Worm (Caenorhabditis elegans) whole organism, L1 larva: Measurements from ENCODE around the gene fbxa-94.
A peak's percentile ranks its signal among the peaks of the same experiment; 100 is the strongest.
"Not testable (repeated sequence)": the region's sequence is repeated elsewhere in the genome, so short reads cannot be mapped to it uniquely, and the experiment has no call there.

Source experiments
- C16A3.4 ChIP-seq: fragments of 150-350 bp; optimal IDR thresholded peaks from 2 replicates; lab custom pipeline; 2014; ENCODE audit warnings: missing biosample characterization, missing genetic modification characterization
- C34B4.2 ChIP-seq: sonication (generic microtip); optimal IDR thresholded peaks from 2 replicates; lab custom pipeline; 2017; ENCODE audit warnings: mild to moderate bottlenecking, missing genetic modification characterization, missing compliant biosample characterization
- F16B12.6 ChIP-seq: fragments of 150-350 bp; optimal IDR thresholded peaks from 2 replicates; lab custom pipeline; 2014; ENCODE audit warnings: missing biosample characterization, missing genetic modification characterization
- ceh-63 ChIP-seq: fragments of 200-800 bp; sonication (Bioruptor generic); optimal IDR thresholded peaks from 2 replicates; lab custom pipeline; 2018; ENCODE audit warnings: mild to moderate bottlenecking, missing genetic modification characterization, missing compliant biosample characterization
- ceh-8 ChIP-seq: fragments of 200-800 bp; sonication (Bioruptor generic); optimal IDR thresholded peaks from 2 replicates; lab custom pipeline; 2018; ENCODE audit warnings: mild to moderate bottlenecking, missing genetic modification characterization, moderate library complexity, missing compliant biosample characterization
- ceh-82 ChIP-seq, 3 experiments: fragments of 150-350 bp in 1 of 3; sonication (generic microtip) in 2 of 3; optimal IDR thresholded peaks; 2 replicates each; lab custom pipeline; 2014 to 2017; ENCODE audit warnings: missing biosample characterization in 3 of 3, missing genetic modification characterization in 3 of 3
- ceh-90 ChIP-seq: sonication (generic microtip); optimal IDR thresholded peaks from 2 replicates; lab custom pipeline; 2016; ENCODE audit warnings: missing genetic modification characterization, missing compliant biosample characterization
- dpl-1 ChIP-seq, 3 experiments: fragments of 150-350 bp in 2 of 3; sonication (generic microtip) in 1 of 3; optimal IDR thresholded peaks; 2 replicates each; lab custom pipeline; 2014 to 2017; ENCODE audit warnings: missing biosample characterization in 3 of 3, missing genetic modification characterization in 3 of 3, missing genetic modification reagents in 3 of 3
- dsc-1 ChIP-seq: sonication (generic microtip); optimal IDR thresholded peaks from 2 replicates; lab custom pipeline; 2016; ENCODE audit warnings: mild to moderate bottlenecking, missing genetic modification characterization, missing compliant biosample characterization
- efl-1 ChIP-seq, 4 experiments: fragments of 150-350 bp; optimal IDR thresholded peaks in 3 of 4; peaks in 1 of 4; 1 replicate in 1 of 4; 2 replicates in 3 of 4; lab custom pipeline; 2014; ENCODE audit warnings: missing biosample characterization in 2 of 4, missing genetic modification characterization in 2 of 4, missing genetic modification reagents in 2 of 4
- egl-13 ChIP-seq: sonication (generic microtip); optimal IDR thresholded peaks from 2 replicates; lab custom pipeline; 2016; ENCODE audit warnings: missing genotype, missing genetic modification reagents, missing genetic modification characterization, missing compliant biosample characterization
- ets-5 ChIP-seq: fragments of 200-800 bp; sonication (Bioruptor generic); IDR thresholded peaks from 2 replicates; pipeline ENCODE4 v1.3.6; 2022; ENCODE audit warnings: missing genetic modification characterization, missing compliant biosample characterization
- fkh-4 ChIP-seq: sonication (generic microtip); optimal IDR thresholded peaks from 2 replicates; lab custom pipeline; 2016; ENCODE audit warnings: missing compliant biosample characterization, missing genetic modification characterization, borderline replicate concordance
- grh-1 ChIP-seq: fragments of 200-800 bp; sonication (Bioruptor generic); IDR thresholded peaks from 2 replicates; pipeline ENCODE4 v1.3.6; 2022; ENCODE audit warnings: missing genetic modification reagents, missing genetic modification characterization, missing compliant biosample characterization
- lin-14 ChIP-seq: fragments of 200-800 bp; sonication (Bioruptor generic); optimal IDR thresholded peaks from 2 replicates; lab custom pipeline; 2018; ENCODE audit warnings: mild to moderate bottlenecking, missing genetic modification characterization, moderate library complexity, missing compliant biosample characterization
- lin-15B ChIP-seq: fragments of 150-350 bp; sonication (generic microtip); optimal IDR thresholded peaks from 3 replicates; lab custom pipeline; 2014; ENCODE audit warnings: missing biosample characterization, missing genetic modification characterization
- lsy-2 ChIP-seq, 2 experiments: fragments of 150-350 bp; optimal IDR thresholded peaks; 2 replicates each; lab custom pipeline; 2014; ENCODE audit warnings: missing biosample characterization in 2 of 2, missing genetic modification characterization in 2 of 2
- mab-9 ChIP-seq: fragments of 200-800 bp; sonication (Bioruptor generic); IDR thresholded peaks from 2 replicates; pipeline ENCODE4 v1.3.6; 2022; ENCODE audit warnings: missing genetic modification reagents, missing genetic modification characterization, missing compliant biosample characterization
- nhr-11 ChIP-seq: fragments of 150-350 bp; optimal IDR thresholded peaks from 2 replicates; lab custom pipeline; 2014; ENCODE audit warnings: missing biosample characterization, missing genetic modification characterization
- nhr-20 ChIP-seq: sonication (generic microtip); optimal IDR thresholded peaks from 2 replicates; lab custom pipeline; 2016; ENCODE audit warnings: mild to moderate bottlenecking, missing genetic modification characterization, missing compliant biosample characterization
- nhr-237 ChIP-seq: fragments of 150-350 bp; optimal IDR thresholded peaks from 2 replicates; lab custom pipeline; 2014; ENCODE audit warnings: missing biosample characterization, missing genetic modification characterization
- nhr-47 ChIP-seq: sonication (generic microtip); optimal IDR thresholded peaks from 2 replicates; lab custom pipeline; 2016; ENCODE audit warnings: mild to moderate bottlenecking, missing genetic modification characterization, moderate library complexity, missing compliant biosample characterization
- nhr-71 ChIP-seq: sonication (generic microtip); optimal IDR thresholded peaks from 2 replicates; lab custom pipeline; 2016; ENCODE audit warnings: mild to moderate bottlenecking, missing genetic modification characterization, moderate library complexity, missing compliant biosample characterization
- nhr-76 ChIP-seq: sonication (generic microtip); optimal IDR thresholded peaks from 2 replicates; lab custom pipeline; 2017; ENCODE audit warnings: missing biosample characterization, missing genetic modification characterization
- nhr-85 ChIP-seq: sonication (generic microtip); peaks from one replicate; lab custom pipeline; 2016; ENCODE audit warnings: missing genetic modification characterization, inconsistent platforms, missing compliant biosample characterization
- nhr-90 ChIP-seq: sonication (generic microtip); optimal IDR thresholded peaks from 2 replicates; lab custom pipeline; 2016; ENCODE audit warnings: mild to moderate bottlenecking, missing genetic modification characterization, missing compliant biosample characterization; ENCODE audit not compliant: poor library complexity
- pag-3 ChIP-seq: sonication (generic microtip); optimal IDR thresholded peaks from 2 replicates; lab custom pipeline; 2017; ENCODE audit warnings: missing genetic modification characterization, mild to moderate bottlenecking, missing compliant biosample characterization, antibody characterized with exemption, borderline replicate concordance; ENCODE audit not compliant: insufficient read depth
- pqm-1 ChIP-seq: sonication (generic microtip); optimal IDR thresholded peaks from 3 replicates; lab custom pipeline; 2017; ENCODE audit warnings: missing biosample characterization, missing genetic modification characterization
- snpc-4 ChIP-seq: fragments of 150-350 bp; optimal IDR thresholded peaks from 2 replicates; lab custom pipeline; 2014; ENCODE audit warnings: missing biosample characterization, missing genetic modification characterization
- snu-23 ChIP-seq: sonication (generic microtip); optimal IDR thresholded peaks from 2 replicates; lab custom pipeline; 2016; ENCODE audit warnings: missing genetic modification characterization, missing compliant biosample characterization
- sptf-1 ChIP-seq: fragments of 150-350 bp; optimal IDR thresholded peaks from 2 replicates; lab custom pipeline; 2014; ENCODE audit warnings: missing biosample characterization, missing genetic modification characterization
- tbx-2 ChIP-seq: sonication (generic microtip); optimal IDR thresholded peaks from 2 replicates; lab custom pipeline; 2016; ENCODE audit warnings: missing genetic modification characterization, missing compliant biosample characterization
- unc-62 ChIP-seq: fragments of 150-350 bp; optimal IDR thresholded peaks from 2 replicates; lab custom pipeline; 2014; ENCODE audit warnings: missing biosample characterization, missing genetic modification reagents, missing genetic modification characterization
- unc-86 ChIP-seq: sonication (generic microtip); optimal IDR thresholded peaks from 2 replicates; lab custom pipeline; 2016; ENCODE audit warnings: missing genetic modification characterization, missing compliant biosample characterization
- unc-98 ChIP-seq: fragments of 200-800 bp; sonication (Bioruptor generic); IDR thresholded peaks from 2 replicates; pipeline ENCODE4 v1.3.6; 2022; ENCODE audit warnings: missing genetic modification characterization, missing compliant biosample characterization
- zip-4 ChIP-seq: fragments of 200-800 bp; sonication (Bioruptor generic); optimal IDR thresholded peaks from 2 replicates; lab custom pipeline; 2018; ENCODE audit warnings: mild to moderate bottlenecking, missing genetic modification characterization, moderate library complexity, missing compliant biosample characterization
- ztf-4 ChIP-seq: fragments of 150-350 bp; optimal IDR thresholded peaks from 2 replicates; lab custom pipeline; 2014; ENCODE audit warnings: missing biosample characterization, missing genetic modification characterization

fbxa-94 gene

ce11 chrV:15590183-15590667, 17.5 kb downstream of the fbxa-94 start, which contains the start of gene F28F8.7 (continued):
- peak; percentile 16 for TF ChIP-seq fkh-4 (tag; lab: Kevin White, UChicago)
- peak; percentile 20 for TF ChIP-seq F16B12.6
- TF ChIP-seq grh-1 (GFP tag; lab: Robert Waterston, UW), result peak; percentile 78
- TF ChIP-seq mab-9 (GFP tag; lab: Robert Waterston, UW), result peak; percentile 75
- peak; percentile 8 for TF ChIP-seq nhr-11 (tag; lab: Kevin White, UChicago)
- TF ChIP-seq nhr-90 (tag; lab: Kevin White, UChicago), result peak; percentile 66
- TF ChIP-seq unc-86, result peak; percentile 36
- peak; percentile 79 for TF ChIP-seq nhr-85 (tag; lab: Kevin White, UChicago)
- peak; percentile 64 for TF ChIP-seq dsc-1 (tag; lab: Kevin White, UChicago)
- peak; percentile 89 to 92 for TF ChIP-seq lsy-2 (tag; optimal IDR thresholded peaks at IDR 0.05; lab: Kevin White, UChicago)
- TF ChIP-seq lin-15B (tag; lab: Kevin White, UChicago), result peak; percentile 32
- peak; percentile 67 for TF ChIP-seq egl-13 (tag; lab: Kevin White, UChicago)
- peak; percentile 19 for TF ChIP-seq tbx-2 (tag; lab: Kevin White, UChicago)
- TF ChIP-seq nhr-71 (tag; lab: Kevin White, UChicago), result peak; percentile 86
- TF ChIP-seq ceh-8 (GFP tag; lab: Kevin White, UChicago), result peak; percentile 4

ce11 chrV:15594573-15594972, 21.9 kb downstream of the fbxa-94 start, which contains the start of gene fbxa-139:
Gene fbxa-139, minus strand, starts transcription at chrV:15594673.
- TF ChIP-seq nhr-76 (tag; lab: Kevin White, UChicago) (no peak), C16A3.4 (tag; lab: Kevin White, UChicago) (no peak), ets-5 (GFP tag; lab: Robert Waterston, UW) (no peak), unc-62 (GFP tag; lab: Kevin White, UChicago) (no peak), lin-15B (tag; lab: Kevin White, UChicago) (no peak), pag-3 (tag; lab: Kevin White, UChicago) (no peak), zip-4 (GFP tag; lab: Kevin White, UChicago) (no peak), ceh-90 (tag; lab: Kevin White, UChicago) (no peak), unc-98 (GFP tag; lab: Robert Waterston, UW) (no peak), nhr-71 (tag; lab: Kevin White, UChicago) (no peak), snu-23 (no peak), egl-13 (tag; lab: Kevin White, UChicago) (no peak), nhr-237 (tag; lab: Kevin White, UChicago) (no peak), nhr-11 (tag; lab: Kevin White, UChicago) (no peak)
- TF ChIP-seq, all 84 proteins: peak for 0

- not testable (repeated sequence) for TF ChIP-seq dpl-1 (GFP tag; optimal IDR thresholded peaks at IDR 0.05; lab: Kevin White, UChicago); ceh-63 (GFP tag; lab: Kevin White, UChicago); fkh-4 (tag; lab: Kevin White, UChicago)
Measured at ce11 chrV:15599762-15600161, 27.0 kb downstream of the fbxa-94 start, which contains the start of gene B0391.14. Gene B0391.14, minus strand, starts transcription at chrV:15599862.

ce11 chrV:15602253-15602652, 29.5 kb downstream of the fbxa-94 start, which contains the start of gene fbxa-152:
Gene fbxa-152, minus strand, starts transcription at chrV:15602353.
- TF ChIP-seq ztf-4 (no peak), dsc-1 (tag; lab: Kevin White, UChicago) (no peak), lin-14 (GFP tag; lab: Kevin White, UChicago) (peak; percentile 22)

- no peak for TF ChIP-seq zip-4 (GFP tag; lab: Kevin White, UChicago)
- TF ChIP-seq C16A3.4 (tag; lab: Kevin White, UChicago), result no peak
- no peak for TF ChIP-seq unc-86
- no peak for TF ChIP-seq nhr-47 (tag; lab: Kevin White, UChicago)
- no peak for TF ChIP-seq snpc-4 (tag; lab: Kevin White, UChicago)
- TF ChIP-seq sptf-1, result no peak
- TF ChIP-seq nhr-71 (tag; lab: Kevin White, UChicago), result no peak
- TF ChIP-seq C34B4.2 (tag; lab: Kevin White, UChicago), result no peak
- TF ChIP-seq F16B12.6, result no peak
- TF ChIP-seq ceh-82 (tag; optimal IDR thresholded peaks at IDR 0.05; lab: Kevin White, UChicago), result no peak
- TF ChIP-seq efl-1 (optimal IDR thresholded peaks at IDR 0.05; lab: Kevin White, UChicago), result no peak
- no peak for TF ChIP-seq efl-1 (GFP tag; optimal IDR thresholded peaks at IDR 0.05 in 1 of 2; lab: Kevin White, UChicago)
- TF ChIP-seq nhr-11 (tag; lab: Kevin White, UChicago), result no peak
- no peak for TF ChIP-seq nhr-20
- no peak for TF ChIP-seq unc-98 (GFP tag; lab: Robert Waterston, UW)
- TF ChIP-seq pqm-1 (tag; lab: Kevin White, UChicago), result no peak
- TF ChIP-seq, all 84 proteins: peak for 0
Measured at ce11 chrV:15605045-15605444, 32.3 kb downstream of the fbxa-94 start, which contains the start of gene fbxa-154. Gene fbxa-154, minus strand, starts transcription at chrV:15605145.
